Worm (Caenorhabditis elegans): ENCODE data around the gene col-160.

The col-160 gene

ce11 chrV:13221066-13221465, 19.1 kb upstream of the col-160 start:
- TF ChIP-seq Y95B8A.8 (GFP tag; IDR thresholded peaks at IDR 0.05) (no peak), aptf-3 (GFP tag; IDR thresholded peaks at IDR 0.05) (no peak), sptf-2 (GFP tag; optimal IDR thresholded peaks at IDR 0.05) (no peak), B0336.3 (GFP tag; IDR thresholded peaks at IDR 0.05) (no peak)

ce11 chrV:13212584-13212983, 10.6 kb upstream of the col-160 start:
- TF ChIP-seq nfya-2 (GFP tag; IDR thresholded peaks at IDR 0.05) = no peak
- no peak for TF ChIP-seq fkh-3 (tag; optimal IDR thresholded peaks at IDR 0.05)
- peak; percentile 40 for TF ChIP-seq ztf-22 (GFP tag; optimal IDR thresholded peaks at IDR 0.05)
- TF ChIP-seq cebp-1 (GFP tag; IDR thresholded peaks at IDR 0.05) = no peak
- TF ChIP-seq cebp-1 (tag; optimal IDR thresholded peaks at IDR 0.05) = no peak
- TF ChIP-seq ets-4 (GFP tag; optimal IDR thresholded peaks at IDR 0.05) = peak; percentile 25
- no peak for TF ChIP-seq nhr-90 (tag; optimal IDR thresholded peaks at IDR 0.05)
- no peak for TF ChIP-seq ama-1 (optimal IDR thresholded peaks at IDR 0.05)
- TF ChIP-seq ama-1 (GFP tag; optimal IDR thresholded peaks at IDR 0.05) = no peak
- peak; percentile 66 for TF ChIP-seq atf-7 (tag; optimal IDR thresholded peaks at IDR 0.05)
- peak; percentile 91 for TF ChIP-seq nhr-80 (tag; optimal IDR thresholded peaks at IDR 0.05)
- TF ChIP-seq ztf-18 (tag; optimal IDR thresholded peaks at IDR 0.05) = no peak
- no peak for TF ChIP-seq dpl-1 (GFP tag; optimal IDR thresholded peaks at IDR 0.05)
- peak in 1 of 2 experiments; percentile 41 for TF ChIP-seq let-607 (tag; optimal IDR thresholded peaks at IDR 0.05)
- peak; percentile 42 for TF ChIP-seq pha-4 (tag; optimal IDR thresholded peaks at IDR 0.05)

ce11 chrV:13209567-13209966, 7.6 kb upstream of the col-160 start, which contains the start of gene F57B1.6:
TSS of gene F57B1.6 (plus strand) at chrV:13209645.
- TF ChIP-seq B0336.3 (GFP tag; IDR thresholded peaks at IDR 0.05) = no peak
- no peak for TF ChIP-seq ztf-18 (tag; optimal IDR thresholded peaks at IDR 0.05)
- no peak for TF ChIP-seq let-607 (tag; optimal IDR thresholded peaks at IDR 0.05)
- no peak for TF ChIP-seq madf-6 (GFP tag; IDR thresholded peaks at IDR 0.05)
- TF ChIP-seq T07F8.4 (tag; optimal IDR thresholded peaks at IDR 0.05) = no peak
- no peak for TF ChIP-seq lin-35 (GFP tag; optimal IDR thresholded peaks at IDR 0.05)
- TF ChIP-seq F57C9.4 (tag; optimal IDR thresholded peaks at IDR 0.05) = no peak
- no peak for TF ChIP-seq tlf-1 (GFP tag; optimal IDR thresholded peaks at IDR 0.05)
- TF ChIP-seq tbp1 (GFP tag; optimal IDR thresholded peaks at IDR 0.05) = no peak
- TF ChIP-seq F39B2.1 (GFP tag; IDR thresholded peaks at IDR 0.05) = no peak
- no peak for TF ChIP-seq ama-1 (optimal IDR thresholded peaks at IDR 0.05)
- TF ChIP-seq ama-1 (GFP tag; optimal IDR thresholded peaks at IDR 0.05) = no peak
- no peak for TF ChIP-seq egl-44 (GFP tag; IDR thresholded peaks at IDR 0.05)

ce11 chrV:13207426-13207825, 5.4 kb upstream of the col-160 start, which contains the start of gene F57B1.5:
TSS of gene F57B1.5 (plus strand) at chrV:13207726.
- TF ChIP-seq hlh-26 (GFP tag; conservative IDR thresholded peaks at IDR 0.05) (no peak), zim-3 (tag; optimal IDR thresholded peaks at IDR 0.05) (no peak), ceh-91 (GFP tag; IDR thresholded peaks at IDR 0.05) (no peak)

- TF ChIP-seq mcd-1 (GFP tag; IDR thresholded peaks at IDR 0.05) = no peak
- TF ChIP-seq nfyb-1 (GFP tag; IDR thresholded peaks at IDR 0.05) = no peak
- no peak for TF ChIP-seq Y53F4B.3 (GFP tag; IDR thresholded peaks at IDR 0.05)
- no peak for TF ChIP-seq repo-1 (tag; optimal IDR thresholded peaks at IDR 0.05)
- TF ChIP-seq snpc-1.3 (tag; optimal IDR thresholded peaks at IDR 0.05; ENCODE audit: insufficient read depth) = no peak
- no peak for TF ChIP-seq lsy-27 (tag; optimal IDR thresholded peaks at IDR 0.05; ENCODE audit: borderline replicate concordance, insufficient read depth)
- no peak for TF ChIP-seq die-1 (tag; optimal IDR thresholded peaks at IDR 0.05)
- no peak for TF ChIP-seq D2030.7 (GFP tag; IDR thresholded peaks at IDR 0.05)
- TF ChIP-seq ekl-4 (GFP tag; IDR thresholded peaks at IDR 0.05) = no peak
- no peak for TF ChIP-seq sptf-2 (GFP tag; optimal IDR thresholded peaks at IDR 0.05)
- TF ChIP-seq ceh-91 (GFP tag; IDR thresholded peaks at IDR 0.05) = no peak
- TF ChIP-seq F10E7.11 (tag; optimal IDR thresholded peaks at IDR 0.05) = no peak
- TF ChIP-seq ztf-26 (tag; optimal IDR thresholded peaks at IDR 0.05) = no peak
Measured at ce11 chrV:13206514-13206913, 4.5 kb upstream of the col-160 start.
